Worm (Caenorhabditis elegans): ENCODE results near the gene Y26E6A.2.

Y26E6A.2 gene

DNA sequence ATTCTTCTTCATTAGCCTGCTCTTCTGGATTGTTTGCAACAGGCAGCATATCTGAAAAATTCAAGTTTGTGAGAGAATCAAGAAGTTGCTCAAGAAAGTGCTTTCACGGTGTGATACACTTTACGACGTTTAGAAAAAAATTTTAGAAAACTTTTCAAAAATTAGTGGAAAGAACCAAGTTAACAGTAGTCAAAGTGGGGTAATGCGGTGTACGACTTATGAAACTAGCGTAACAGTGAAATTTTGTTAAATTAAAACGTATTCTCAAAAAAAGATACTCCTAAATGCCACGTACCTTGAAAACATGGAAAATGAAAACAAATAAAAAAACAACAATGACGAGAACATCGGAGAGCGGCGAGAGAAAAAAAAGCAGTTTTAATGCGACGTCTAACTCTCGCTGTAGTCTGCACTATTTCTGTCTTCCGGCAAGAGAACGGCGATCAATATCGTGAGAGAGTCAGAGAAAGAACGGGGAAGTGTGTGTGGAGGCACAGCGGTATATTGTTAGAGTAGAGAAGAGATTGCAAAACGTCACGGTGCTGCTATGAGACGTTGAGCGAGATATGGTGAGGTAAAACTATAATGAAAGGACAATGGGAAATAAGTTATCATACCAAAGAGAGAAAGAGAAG, 3.0 kb upstream of the Y26E6A.2 start, which contains the start of gene ekl-5 (continued):
- TF ChIP-seq dmd-6 (GFP tag; IDR thresholded peaks at IDR 0.05), result peak; percentile 54
- peak in 1 of 2 experiments; percentile 62 for TF ChIP-seq mdl-1 (tag; optimal IDR thresholded peaks at IDR 0.05)
- peak; percentile 32 for TF ChIP-seq jun-1 (tag; optimal IDR thresholded peaks at IDR 0.05)
- no peak for TF ChIP-seq egl-27 (tag; optimal IDR thresholded peaks at IDR 0.05)
- TF ChIP-seq saeg-2 (GFP tag; IDR thresholded peaks at IDR 0.05), result no peak
- TF ChIP-seq vab-7 (GFP tag; IDR thresholded peaks at IDR 0.05), result no peak
- peak; percentile 78 for TF ChIP-seq aha-1 (tag)
- peak; percentile 64 for TF ChIP-seq rbr-2 (tag; optimal IDR thresholded peaks at IDR 0.05)
- TF ChIP-seq nhr-6 (tag; optimal IDR thresholded peaks at IDR 0.05), result peak; percentile 73
- TF ChIP-seq snpc-1.2 (GFP tag; IDR thresholded peaks at IDR 0.05), result no peak
- TF ChIP-seq ceh-62 (tag; optimal IDR thresholded peaks at IDR 0.05), result no peak

DNA sequence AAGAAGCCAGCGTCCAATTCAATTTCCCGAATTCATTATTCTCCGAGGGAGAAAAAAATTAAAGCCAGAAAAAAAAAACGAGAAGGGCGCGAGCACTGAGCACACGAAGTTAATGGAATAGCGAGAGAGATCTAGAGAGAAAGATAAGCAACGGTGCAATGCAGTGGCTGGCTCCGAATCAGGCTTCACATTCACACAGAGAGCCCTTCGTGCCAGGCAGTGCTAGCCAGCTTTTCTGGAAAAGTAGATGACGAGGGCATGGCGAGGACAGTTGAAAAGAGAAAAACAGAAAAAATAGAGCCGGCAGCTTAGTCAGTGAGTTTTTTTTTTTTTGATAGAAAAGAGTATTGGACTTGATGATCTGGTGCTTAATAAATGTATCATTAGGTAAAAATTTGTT, 548 bp downstream of the Y26E6A.2 start:
- TF ChIP-seq spr-1 (tag; optimal IDR thresholded peaks at IDR 0.05), result no peak
- no peak for TF ChIP-seq lim-7 (GFP tag; IDR thresholded peaks at IDR 0.05)
- no peak for TF ChIP-seq F26F4.8 (GFP tag; conservative IDR thresholded peaks at IDR 0.05)
- no peak for TF ChIP-seq zip-2 (tag; optimal IDR thresholded peaks at IDR 0.05)
- TF ChIP-seq unc-62 (GFP tag; optimal IDR thresholded peaks at IDR 0.05 in 1 of 2), result peak in 1 of 2 experiments; percentile 9
- no peak for TF ChIP-seq unc-62 (tag; optimal IDR thresholded peaks at IDR 0.05)
- no peak for TF ChIP-seq duxl-1 (tag; optimal IDR thresholded peaks at IDR 0.05; ENCODE audit: poor library complexity)
- TF ChIP-seq lsy-2 (tag; optimal IDR thresholded peaks at IDR 0.05), result peak in 1 of 2 experiments; percentile 34
- peak; percentile 2 for TF ChIP-seq nhr-11 (tag; optimal IDR thresholded peaks at IDR 0.05)
- no peak for TF ChIP-seq D1046.2 (GFP tag; IDR thresholded peaks at IDR 0.05)
- TF ChIP-seq Y105C5A.15 (GFP tag; IDR thresholded peaks at IDR 0.05), result no peak
- TF ChIP-seq mep-1 (tag; optimal IDR thresholded peaks at IDR 0.05), result no peak
- no peak for TF ChIP-seq aly-2 (tag; optimal IDR thresholded peaks at IDR 0.05)
- no peak for TF ChIP-seq madf-9 (GFP tag; conservative IDR thresholded peaks at IDR 0.05)
- peak; percentile 13 for TF ChIP-seq F37D6.2 (tag; optimal IDR thresholded peaks at IDR 0.05)
- no peak for TF ChIP-seq ctbp-1 (GFP tag; IDR thresholded peaks at IDR 0.05)
- no peak for TF ChIP-seq rbr-2 (tag; optimal IDR thresholded peaks at IDR 0.05)

DNA sequence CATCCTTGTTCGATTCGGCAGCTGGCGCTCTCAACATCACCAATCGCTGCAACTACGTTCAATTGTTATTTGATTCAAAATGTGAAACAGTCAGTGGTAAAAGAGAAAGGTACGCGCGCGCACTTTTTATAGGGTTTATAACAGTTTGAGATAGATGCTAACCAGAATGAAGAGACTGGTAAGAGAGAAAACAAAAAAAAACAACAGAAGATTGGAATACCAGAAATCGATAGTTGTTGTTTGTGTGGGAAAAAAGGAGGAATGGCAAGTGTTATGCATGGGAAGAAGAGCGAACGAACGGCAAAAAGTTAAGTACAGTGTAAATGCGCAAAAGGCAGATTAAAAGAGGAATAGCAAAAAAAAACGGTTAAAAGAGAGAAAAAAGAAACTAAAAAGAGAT, 4.3 kb downstream of the Y26E6A.2 start, which contains the start of gene Y26E6A.3:
TSS of gene Y26E6A.3 (minus strand) at position 101 of the 400 bp plus-strand sequence.
- TF ChIP-seq ceh-82 (tag; optimal IDR thresholded peaks at IDR 0.05) (no peak), Y48G9A.11 (GFP tag; IDR thresholded peaks at IDR 0.05) (no peak), lin-15B (tag; optimal IDR thresholded peaks at IDR 0.05) (no peak), ces-1 (GFP tag; optimal IDR thresholded peaks at IDR 0.05) (no peak)

DNA sequence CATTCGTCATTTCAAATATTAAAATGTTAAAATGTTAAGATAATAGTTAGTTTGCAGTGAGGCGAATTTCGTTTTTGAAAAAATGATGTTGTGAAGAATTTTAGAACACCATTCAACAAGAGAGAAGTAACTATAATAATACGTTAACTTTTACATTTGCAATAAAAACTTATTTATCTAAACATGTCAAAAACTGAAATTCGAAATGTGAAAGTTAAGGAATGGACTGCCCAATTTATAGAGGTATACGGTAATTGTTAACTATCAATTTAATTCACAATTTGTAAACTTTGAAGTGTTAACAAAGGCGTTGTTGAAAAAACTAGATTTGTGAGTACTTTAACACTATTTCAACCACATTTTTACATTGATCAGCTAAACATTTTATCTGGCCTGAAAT, 10.4 kb downstream of the Y26E6A.2 start:
- TF ChIP-seq jun-1 (tag; optimal IDR thresholded peaks at IDR 0.05) (no peak), aha-1 (tag) (peak; percentile 94)

DNA sequence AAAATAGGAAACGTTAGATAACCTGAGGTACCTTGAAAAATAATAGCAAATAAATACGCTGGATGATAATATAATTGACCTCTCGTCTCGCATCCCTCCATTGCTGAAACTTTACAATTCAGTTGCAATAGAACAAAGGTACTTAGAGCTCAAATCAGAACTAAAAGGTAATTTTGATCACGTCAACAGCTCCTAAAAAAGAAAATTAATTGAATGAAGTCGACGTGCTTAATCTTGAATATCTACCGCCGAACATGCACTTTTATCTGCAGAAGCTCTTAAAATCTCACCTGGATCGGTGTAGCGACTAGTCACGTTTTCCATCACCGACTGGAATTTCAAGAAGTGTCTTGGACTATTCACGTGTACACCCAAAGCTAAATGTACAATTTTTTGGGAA, 10.9 kb downstream of the Y26E6A.2 start, which contains the start of gene sra-39:
TSS of gene sra-39 (minus strand) at position 101 of the 400 bp plus-strand sequence.
- TF ChIP-seq ZK546.5 (tag; optimal IDR thresholded peaks at IDR 0.05), result no peak

DNA sequence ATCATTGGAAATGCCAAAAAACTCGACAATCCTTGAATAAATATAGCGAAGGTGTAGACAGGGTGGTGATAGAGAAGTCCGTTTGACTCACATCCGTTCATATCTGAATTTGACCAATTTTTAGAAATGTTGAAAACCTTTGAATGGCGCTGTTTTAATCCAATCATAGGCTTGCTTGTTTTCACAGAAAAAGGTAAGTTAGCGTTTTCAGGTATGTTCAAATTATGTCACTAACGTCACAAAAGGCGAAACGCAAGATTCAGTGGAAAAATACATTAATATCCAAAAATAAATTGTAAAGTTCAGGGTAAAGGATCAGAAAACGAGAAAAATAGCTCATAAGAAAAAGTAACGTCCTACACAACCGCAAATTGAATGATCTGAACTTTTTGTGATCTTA, 14.1 kb downstream of the Y26E6A.2 start, which contains the start of gene sra-38:
TSS of gene sra-38 (minus strand) at position 101 of the 400 bp plus-strand sequence.
- no peak for TF ChIP-seq aha-1 (tag)
- TF ChIP-seq jun-1 (tag; optimal IDR thresholded peaks at IDR 0.05), result no peak
- TF ChIP-seq D1046.2 (GFP tag; IDR thresholded peaks at IDR 0.05), result no peak
